Fruit fly (Drosophila melanogaster): ENCODE data around the gene mts.

Gene mts

DNA sequence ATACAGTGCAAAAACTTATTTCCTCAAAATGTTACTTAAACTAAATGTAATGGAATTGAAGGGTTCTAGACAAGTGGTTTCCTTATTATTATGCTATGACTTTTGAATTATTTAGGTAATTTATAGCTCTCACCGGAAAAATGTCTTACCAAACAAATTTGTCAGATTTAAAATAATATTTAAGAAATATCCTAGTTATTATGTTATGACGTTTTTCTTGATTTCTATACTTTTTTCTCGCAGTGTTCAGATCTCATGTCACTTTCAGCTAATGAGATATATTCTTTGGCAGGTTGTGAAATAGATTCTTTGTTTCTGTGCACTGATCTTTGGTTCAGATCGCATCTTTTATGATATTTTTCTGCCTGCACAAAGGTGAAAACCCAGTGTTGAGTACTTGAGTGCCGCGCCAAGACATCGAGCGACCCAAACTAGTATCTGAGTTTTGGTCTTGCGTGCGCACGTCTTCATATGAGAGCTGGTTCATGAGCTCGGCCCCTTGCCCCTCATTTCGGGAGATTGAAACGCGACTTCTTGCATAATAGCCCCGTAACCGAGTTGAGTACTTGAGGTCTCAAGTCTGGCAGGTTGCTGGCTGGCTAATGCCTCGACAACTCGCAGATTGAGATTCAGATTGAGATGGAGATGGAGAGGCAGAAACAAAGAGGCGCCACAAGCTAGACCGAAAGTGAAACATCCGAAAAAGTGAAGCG lies 49.2 kb downstream of the mts start:
- TF ChIP-seq CG17801 (GFP tag; optimal IDR thresholded peaks at IDR 0.05; ENCODE audit: partially characterized antibody), result no peak

DNA sequence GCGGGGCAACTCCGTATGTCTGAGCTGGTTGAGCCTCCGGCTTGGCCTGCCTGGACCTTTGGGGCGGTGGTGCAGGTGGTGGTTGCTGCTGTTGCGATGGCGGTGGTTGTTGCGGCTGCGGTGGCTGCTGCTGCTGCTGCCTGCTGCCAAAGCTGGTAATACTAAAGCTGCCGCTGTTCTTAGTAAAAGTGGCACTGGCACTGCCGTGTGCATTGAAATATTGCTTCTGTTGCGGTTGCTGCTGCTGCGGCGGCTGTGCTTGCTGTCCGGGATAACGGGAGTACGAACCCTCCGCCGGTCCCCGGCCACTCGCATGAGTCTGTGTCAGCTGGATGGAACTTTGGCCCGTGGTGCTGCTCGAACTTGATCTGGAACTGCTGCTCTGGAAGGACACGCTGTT lies 50.9 kb downstream of the mts start:
- TF ChIP-seq CG17801 (GFP tag; optimal IDR thresholded peaks at IDR 0.05; ENCODE audit: partially characterized antibody), result no peak

DNA sequence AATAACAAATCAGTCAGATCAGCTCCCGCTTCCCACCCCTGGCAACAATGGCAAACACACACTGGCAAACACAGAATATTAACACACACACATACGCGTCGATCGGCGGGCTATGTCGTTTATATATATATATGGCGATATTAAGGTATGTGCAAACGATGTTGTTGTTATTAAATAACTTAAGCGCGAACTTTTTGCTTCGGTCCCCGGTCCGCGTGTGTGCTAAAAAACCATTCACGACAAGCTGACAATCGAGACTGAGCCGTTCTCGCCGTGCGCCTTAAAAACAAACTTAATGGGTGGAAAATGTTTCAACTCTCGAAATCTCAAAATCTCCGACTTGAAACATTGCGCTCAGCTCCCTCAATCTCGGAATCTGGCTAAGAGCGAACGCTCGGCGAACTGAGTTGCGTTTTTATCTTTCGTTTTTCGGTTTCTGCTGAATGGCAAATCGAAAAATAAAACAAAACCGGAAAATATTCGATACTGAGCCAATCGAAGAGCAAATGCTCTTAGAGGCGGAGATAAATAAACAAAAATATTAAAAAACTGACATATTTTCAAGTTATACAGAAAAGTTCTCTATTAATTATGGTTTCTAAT lies 51.9 kb downstream of the mts start, which contains the start of gene spz3:
Gene spz3, minus strand, starts transcription at position 261 of the 603 bp plus-strand sequence.
- no peak for TF ChIP-seq CG17801 (GFP tag; optimal IDR thresholded peaks at IDR 0.05; ENCODE audit: partially characterized antibody)

DNA sequence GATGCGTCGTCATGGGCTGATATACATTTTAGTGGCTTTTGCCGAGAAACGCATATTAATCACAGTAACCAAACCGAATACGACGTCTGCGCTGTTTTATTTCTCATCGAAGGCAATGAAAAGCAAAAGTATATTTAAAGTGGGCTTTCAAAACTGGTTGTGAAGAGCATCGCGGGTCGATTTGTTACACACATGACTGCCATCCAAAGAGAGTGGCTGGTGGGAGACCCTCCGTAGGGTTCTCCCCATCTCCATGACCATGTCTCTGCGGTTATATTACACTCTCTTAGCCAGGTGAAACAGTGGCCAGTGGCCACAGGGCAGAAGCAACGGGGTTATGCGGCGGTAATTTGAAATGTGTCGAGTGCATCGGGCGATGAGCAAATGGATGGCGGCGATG lies 53.0 kb downstream of the mts start:
- no peak for TF ChIP-seq CG17801 (GFP tag; optimal IDR thresholded peaks at IDR 0.05; ENCODE audit: partially characterized antibody)
